Worm (Caenorhabditis elegans) whole organism, late embryonic: Measurements from ENCODE around the gene calf-1.

Source experiments
- hlh-8 ChIP-seq: sonication (generic microtip); optimal IDR thresholded peaks from 2 replicates; lab custom pipeline; 2016; ENCODE audit warnings: missing genotype, missing genetic modification characterization, missing compliant biosample characterization
- nhr-11 ChIP-seq: fragments of 150-350 bp; optimal IDR thresholded peaks from 2 replicates; lab custom pipeline; 2014; ENCODE audit warnings: missing biosample characterization, missing genetic modification characterization

DNA sequence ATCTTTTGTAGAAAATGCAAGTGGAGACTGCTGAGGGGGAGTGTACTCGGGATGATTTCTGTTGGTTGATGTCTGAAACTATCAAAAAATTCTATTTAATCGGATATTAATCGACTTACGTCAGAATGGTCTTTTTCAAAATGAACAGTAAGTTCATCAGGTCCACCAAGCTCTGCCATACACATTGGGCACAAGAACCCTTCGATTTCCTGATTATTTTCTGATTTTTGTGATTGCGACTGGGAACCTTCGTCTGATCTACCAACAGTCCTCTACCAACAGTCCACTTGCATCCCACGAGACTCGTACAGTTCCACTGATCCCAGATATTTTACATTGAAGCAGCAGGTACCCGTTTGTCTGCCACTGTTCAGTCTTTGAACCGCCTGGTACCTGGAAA is 3.9 kb downstream of the calf-1 start:
- no peak for TF ChIP-seq nhr-11 (tag; lab: Kevin White, UChicago)
- no peak for TF ChIP-seq hlh-8 (tag; lab: Kevin White, UChicago)
